Worm (Caenorhabditis elegans) whole organism, young adult: ENCODE measurements around the gene F48B9.1.

Experiments used
- B0336.3 ChIP-seq: fragments of 200-800 bp; sonication (Bioruptor generic); IDR thresholded peaks from 2 replicates; pipeline ENCODE4 v1.3.6; 2022; ENCODE audit warnings: missing genetic modification characterization, missing compliant biosample characterization
- C06A6.2 ChIP-seq: fragments of 200-800 bp; sonication (Bioruptor generic); conservative IDR thresholded peaks from 2 replicates; pipeline ENCODE4 v1.3.6; 2022; ENCODE audit warnings: missing genetic modification characterization, missing compliant biosample characterization
- D2030.7 ChIP-seq: fragments of 200-800 bp; sonication (Bioruptor generic); IDR thresholded peaks from 2 replicates; pipeline ENCODE4 v1.3.6; 2022; ENCODE audit warnings: missing genetic modification reagents, missing genetic modification characterization, missing compliant biosample characterization
- F10E7.11 ChIP-seq: sonication (generic microtip); optimal IDR thresholded peaks from 2 replicates; lab custom pipeline; 2017; ENCODE audit warnings: mild to moderate bottlenecking, missing genetic modification characterization, moderate library complexity, missing compliant biosample characterization
- F33H1.4 ChIP-seq: fragments of 200-800 bp; sonication (Bioruptor generic); IDR thresholded peaks from 2 replicates; pipeline ENCODE4 v1.3.6; 2022; ENCODE audit warnings: missing genetic modification reagents, missing genetic modification characterization, missing compliant biosample characterization
- F55B11.4 ChIP-seq: sonication (generic microtip); optimal IDR thresholded peaks from 2 replicates; lab custom pipeline; 2016; ENCODE audit warnings: missing compliant biosample characterization, missing genetic modification characterization, borderline replicate concordance; ENCODE audit not compliant: insufficient read depth
- Y79H2A.3 ChIP-seq: fragments of 200-800 bp; sonication (Bioruptor generic); conservative IDR thresholded peaks from 2 replicates; pipeline ENCODE4 v1.3.6; 2022; ENCODE audit warnings: missing genetic modification reagents, missing genetic modification characterization, missing compliant biosample characterization
- Y95B8A.8 ChIP-seq: fragments of 200-800 bp; sonication (Bioruptor generic); IDR thresholded peaks from 2 replicates; pipeline ENCODE4 v1.3.6; 2022; ENCODE audit warnings: missing genetic modification reagents, missing genetic modification characterization, missing compliant biosample characterization
- ZK185.1 ChIP-seq: sonication (generic microtip); optimal IDR thresholded peaks from 2 replicates; lab custom pipeline; 2016; ENCODE audit warnings: mild to moderate bottlenecking, missing genetic modification characterization, missing compliant biosample characterization; ENCODE audit not compliant: poor library complexity, severe bottlenecking
- akir-1 ChIP-seq: fragments of 200-800 bp; sonication (Bioruptor generic); optimal IDR thresholded peaks from 2 replicates; lab custom pipeline; 2018; ENCODE audit warnings: mild to moderate bottlenecking, missing genetic modification characterization, moderate library complexity, missing compliant biosample characterization
- ama-1 ChIP-seq, 3 experiments: fragments of 150-350 bp in 1 of 3; sonication (generic microtip) in 2 of 3; optimal IDR thresholded peaks; 2 replicates each; lab custom pipeline; 2014 to 2018; ENCODE audit warnings: missing biosample characterization in 2 of 3, missing genetic modification characterization in 2 of 3, missing genetic modification reagents in 2 of 3
- atf-7 ChIP-seq: sonication (generic microtip); optimal IDR thresholded peaks from 2 replicates; lab custom pipeline; 2017; ENCODE audit warnings: mild to moderate bottlenecking, missing genetic modification characterization, missing compliant biosample characterization
- attf-6 ChIP-seq: fragments of 200-800 bp; sonication (Bioruptor generic); IDR thresholded peaks from 2 replicates; pipeline ENCODE4 v1.3.6; 2022; ENCODE audit warnings: missing genetic modification reagents, missing genetic modification characterization, missing compliant biosample characterization
- bed-2 ChIP-seq: fragments of 200-800 bp; sonication (Bioruptor generic); IDR thresholded peaks from 2 replicates; pipeline ENCODE4 v1.3.6; 2022; ENCODE audit warnings: missing genetic modification reagents, missing genetic modification characterization, missing compliant biosample characterization
- cebp-1 ChIP-seq, 2 experiments: fragments of 200-800 bp in 1 of 2; sonication (Bioruptor generic) in 1 of 2; sonication (generic microtip) in 1 of 2; IDR thresholded peaks in 1 of 2; optimal IDR thresholded peaks in 1 of 2; 2 replicates each; pipeline versions ENCODE4 v1.3.6 to Lab custom; 2017 to 2022; ENCODE audit warnings: missing compliant biosample characterization in 2 of 2, missing genetic modification characterization in 2 of 2, mild to moderate bottlenecking in 1 of 2, missing genetic modification reagents in 1 of 2, moderate library complexity in 1 of 2
- ceh-27 ChIP-seq: fragments of 200-800 bp; sonication (Bioruptor generic); optimal IDR thresholded peaks from 2 replicates; lab custom pipeline; 2018; ENCODE audit warnings: mild to moderate bottlenecking, missing genetic modification characterization, moderate library complexity, missing compliant biosample characterization
- ceh-40 ChIP-seq: fragments of 200-800 bp; sonication (Bioruptor generic); IDR thresholded peaks from 2 replicates; pipeline ENCODE4 v1.3.6; 2022; ENCODE audit warnings: missing genetic modification characterization, missing compliant biosample characterization
- die-1 ChIP-seq: sonication (generic microtip); optimal IDR thresholded peaks from 2 replicates; lab custom pipeline; 2016; ENCODE audit warnings: missing genotype, mild to moderate bottlenecking, missing genetic modification characterization, missing compliant biosample characterization
- egl-18 ChIP-seq: fragments of 200-800 bp; sonication (Bioruptor generic); IDR thresholded peaks from 2 replicates; pipeline ENCODE4 v1.3.6; 2022; ENCODE audit warnings: missing genetic modification reagents, missing genetic modification characterization, missing compliant biosample characterization
- egrh-3 ChIP-seq: fragments of 200-800 bp; sonication (Bioruptor generic); IDR thresholded peaks from 2 replicates; pipeline ENCODE4 v1.3.6; 2022; ENCODE audit warnings: missing genetic modification reagents, missing genetic modification characterization, missing compliant biosample characterization
- gei-17 ChIP-seq: fragments of 200-800 bp; sonication (Bioruptor generic); optimal IDR thresholded peaks from 2 replicates; lab custom pipeline; 2018; ENCODE audit warnings: mild to moderate bottlenecking, missing genetic modification characterization, missing compliant biosample characterization
- hmg-20 ChIP-seq: fragments of 200-800 bp; sonication (Bioruptor generic); IDR thresholded peaks from 2 replicates; pipeline ENCODE4 v1.3.6; 2022; ENCODE audit warnings: missing genetic modification reagents, missing genetic modification characterization, missing compliant biosample characterization
- hrde-1 ChIP-seq: sonication (generic microtip); optimal IDR thresholded peaks from 2 replicates; lab custom pipeline; 2016; ENCODE audit warnings: missing genetic modification characterization, mild to moderate bottlenecking, missing compliant biosample characterization, moderate library complexity, missing genotype, missing genetic modification reagents, borderline replicate concordance
- let-526 ChIP-seq: fragments of 200-800 bp; sonication (Bioruptor generic); IDR thresholded peaks from 2 replicates; pipeline ENCODE4 v1.3.6; 2022; ENCODE audit warnings: missing genetic modification reagents, missing genetic modification characterization, missing compliant biosample characterization
- lin-35 ChIP-seq, 3 experiments: fragments of 150-350 bp in 2 of 3; sonication (generic microtip) in 1 of 3; optimal IDR thresholded peaks; 2 replicates each; lab custom pipeline; 2014 to 2018; ENCODE audit warnings: missing biosample characterization in 3 of 3, missing genetic modification characterization in 3 of 3, missing genetic modification reagents in 3 of 3
- lin-40 ChIP-seq: sonication (generic microtip); optimal IDR thresholded peaks from 2 replicates; lab custom pipeline; 2016; ENCODE audit warnings: missing genetic modification characterization, mild to moderate bottlenecking, missing compliant biosample characterization, missing genotype, missing genetic modification reagents
- lin-54 ChIP-seq: fragments of 200-800 bp; sonication (Bioruptor generic); optimal IDR thresholded peaks from 2 replicates; lab custom pipeline; 2018; ENCODE audit warnings: mild to moderate bottlenecking, missing genetic modification characterization, missing compliant biosample characterization
- madf-8 ChIP-seq: fragments of 200-800 bp; sonication (Bioruptor generic); conservative IDR thresholded peaks from 2 replicates; pipeline ENCODE4 v1.3.6; 2022; ENCODE audit warnings: missing genetic modification reagents, missing genetic modification characterization, missing compliant biosample characterization
- mcd-1 ChIP-seq: fragments of 200-800 bp; sonication (Bioruptor generic); IDR thresholded peaks from 2 replicates; pipeline ENCODE4 v1.3.6; 2022; ENCODE audit warnings: missing genetic modification reagents, missing genetic modification characterization, missing compliant biosample characterization
- nfya-1 ChIP-seq: sonication (generic microtip); optimal IDR thresholded peaks from 2 replicates; lab custom pipeline; 2017; ENCODE audit warnings: antibody characterized with exemption, missing compliant biosample characterization, missing genetic modification characterization, borderline replicate concordance; ENCODE audit not compliant: insufficient read depth
- nfyb-1 ChIP-seq: fragments of 200-800 bp; sonication (Bioruptor generic); IDR thresholded peaks from 2 replicates; pipeline ENCODE4 v1.3.6; 2022; ENCODE audit warnings: missing genetic modification reagents, missing genetic modification characterization, missing compliant biosample characterization
- nhr-27 ChIP-seq: fragments of 200-800 bp; sonication (Bioruptor generic); optimal IDR thresholded peaks from 2 replicates; lab custom pipeline; 2018; ENCODE audit warnings: mild to moderate bottlenecking, missing genetic modification characterization, moderate library complexity, missing compliant biosample characterization
- nhr-80 ChIP-seq: sonication (generic microtip); optimal IDR thresholded peaks from 2 replicates; lab custom pipeline; 2016; ENCODE audit warnings: missing genetic modification characterization, missing compliant biosample characterization
- pha-4 ChIP-seq: fragments of 150-350 bp; sonication (generic microtip); optimal IDR thresholded peaks from 2 replicates; lab custom pipeline; 2014; ENCODE audit warnings: missing biosample characterization, missing genetic modification reagents, missing genetic modification characterization
- snpc-1.1 ChIP-seq: sonication (generic microtip); optimal IDR thresholded peaks from 2 replicates; lab custom pipeline; 2017; ENCODE audit warnings: missing genetic modification characterization, mild to moderate bottlenecking, missing compliant biosample characterization, antibody characterized with exemption, moderate library complexity, missing genotype, missing genetic modification reagents; ENCODE audit not compliant: insufficient read depth
- snpc-4 ChIP-seq, 5 experiments: fragments of 150-350 bp in 1 of 5; sonication (generic microtip) in 4 of 5; optimal IDR thresholded peaks; 2 replicates each; lab custom pipeline; 2014 to 2018; ENCODE audit warnings: missing genetic modification characterization in 5 of 5, missing biosample characterization in 3 of 5, antibody characterized with exemption in 2 of 5, mild to moderate bottlenecking in 2 of 5, missing compliant biosample characterization in 2 of 5, missing genotype in 2 of 5, moderate library complexity in 2 of 5, missing genetic modification reagents in 1 of 5
- somi-1 ChIP-seq: fragments of 200-800 bp; sonication (Bioruptor generic); optimal IDR thresholded peaks from 2 replicates; lab custom pipeline; 2018; ENCODE audit warnings: mild to moderate bottlenecking, missing genetic modification characterization, missing compliant biosample characterization
- zfh-2 ChIP-seq: fragments of 200-800 bp; sonication (Bioruptor generic); conservative IDR thresholded peaks from 2 replicates; pipeline ENCODE4 v1.3.6; 2022; ENCODE audit warnings: missing genetic modification reagents, missing genetic modification characterization, missing compliant biosample characterization
- ztf-18 ChIP-seq: sonication (generic microtip); optimal IDR thresholded peaks from 2 replicates; lab custom pipeline; 2016; ENCODE audit warnings: missing genotype, mild to moderate bottlenecking, missing genetic modification characterization, missing compliant biosample characterization

Gene F48B9.1

ce11 chrX:2219006-2219405 lies 38.3 kb downstream of the F48B9.1 start:
- TF ChIP-seq cebp-1 (GFP tag; IDR thresholded peaks at IDR 0.05; lab: Robert Waterston, UW), result no peak
- peak; percentile 37 for TF ChIP-seq cebp-1 (tag; optimal IDR thresholded peaks at IDR 0.05; lab: Kevin White, UChicago)
- TF ChIP-seq let-526 (GFP tag; lab: Robert Waterston, UW), result no peak

ce11 chrX:2219453-2219852 lies 38.8 kb downstream of the F48B9.1 start:
- TF ChIP-seq zfh-2 (GFP tag; lab: Robert Waterston, UW) (peak; percentile 80), ceh-40 (GFP tag; lab: Robert Waterston, UW) (0 out of 2 replicates have a peak, but pooled peaks have one; percentile 33), Y79H2A.3 (GFP tag; lab: Robert Waterston, UW) (no peak), snpc-1.1 (tag; lab: Kevin White, UChicago) (no peak), bed-2 (no peak), egrh-3 (GFP tag; lab: Robert Waterston, UW) (peak; percentile 67; the same call in 1 of the 2 replicates), ztf-18 (tag; lab: Kevin White, UChicago) (no peak), snpc-4 (GFP tag; optimal IDR thresholded peaks at IDR 0.05; lab: Kevin White, UChicago) (no peak), snpc-4 (tag; optimal IDR thresholded peaks at IDR 0.05; lab: Kevin White, UChicago) (peak in 2 of 4 experiments; percentile 79 to 83)
- TF ChIP-seq, all 124 proteins: peak for 4

ce11 chrX:2220850-2221249 lies 40.2 kb downstream of the F48B9.1 start, which contains the start of gene hex-1:
TSS of gene hex-1 (plus strand) at chrX:2221150.
- TF ChIP-seq hrde-1 (tag; lab: Kevin White, UChicago) (no peak), lin-54 (GFP tag; lab: Kevin White, UChicago) (no peak), let-526 (GFP tag; lab: Robert Waterston, UW) (no peak), B0336.3 (no peak), akir-1 (no peak), pha-4 (no peak), F55B11.4 (tag; lab: Kevin White, UChicago) (no peak), zfh-2 (GFP tag; lab: Robert Waterston, UW) (no peak), ceh-27 (no peak), nhr-80 (tag; lab: Kevin White, UChicago) (no peak), F10E7.11 (tag; lab: Kevin White, UChicago) (no peak), lin-35 (GFP tag; optimal IDR thresholded peaks at IDR 0.05; lab: Kevin White, UChicago) (no peak), nfyb-1 (GFP tag; lab: Robert Waterston, UW) (no peak), nfya-1 (no peak), ama-1 (optimal IDR thresholded peaks at IDR 0.05; lab: Kevin White, UChicago) (no peak), ama-1 (GFP tag; optimal IDR thresholded peaks at IDR 0.05; lab: Kevin White, UChicago) (no peak), D2030.7 (GFP tag; lab: Robert Waterston, UW) (no peak)
- TF ChIP-seq, all 124 proteins: peak for 0

ce11 chrX:2226875-2227355 lies 46.2 kb downstream of the F48B9.1 start:
- no peak for TF ChIP-seq nhr-27 (tag; lab: Kevin White, UChicago)
- peak; percentile 93 for TF ChIP-seq die-1 (tag; lab: Kevin White, UChicago)
- peak; percentile 82 for TF ChIP-seq ZK185.1 (tag; lab: Kevin White, UChicago)
- 0 out of 2 replicates have a peak, but pooled peaks have one; percentile 14 for TF ChIP-seq F33H1.4 (GFP tag; lab: Robert Waterston, UW)
- TF ChIP-seq D2030.7 (GFP tag; lab: Robert Waterston, UW), result peak; percentile 72
- TF ChIP-seq madf-8 (GFP tag; lab: Robert Waterston, UW), result no peak
- 0 out of 2 replicates have a peak, but pooled peaks have one; percentile 60 for TF ChIP-seq egl-18 (GFP tag; lab: Robert Waterston, UW)
- TF ChIP-seq hmg-20 (GFP tag; lab: Robert Waterston, UW), result no peak
- TF ChIP-seq Y95B8A.8 (GFP tag; lab: Robert Waterston, UW), result peak; percentile 69
- peak; percentile 18 for TF ChIP-seq nhr-80 (tag; lab: Kevin White, UChicago)
- peak; percentile 53 for TF ChIP-seq atf-7
- TF ChIP-seq attf-6 (GFP tag; lab: Robert Waterston, UW), result no peak
- peak; percentile 54 for TF ChIP-seq gei-17 (GFP tag; lab: Kevin White, UChicago)
- TF ChIP-seq mcd-1 (GFP tag; lab: Robert Waterston, UW), result peak; percentile 59
- no peak for TF ChIP-seq F55B11.4 (tag; lab: Kevin White, UChicago)
- TF ChIP-seq bed-2, result no peak
- TF ChIP-seq C06A6.2 (GFP tag; lab: Robert Waterston, UW), result peak; percentile 57; the same call in 1 of the 2 replicates
- peak in 1 of 3 experiments; percentile 75 for TF ChIP-seq lin-35 (GFP tag; optimal IDR thresholded peaks at IDR 0.05; lab: Kevin White, UChicago)
- peak; percentile 46; the same call in 1 of the 2 replicates for TF ChIP-seq Y79H2A.3 (GFP tag; lab: Robert Waterston, UW)
- peak; percentile 61 for TF ChIP-seq hrde-1 (tag; lab: Kevin White, UChicago)
- TF ChIP-seq lin-40 (tag; lab: Kevin White, UChicago), result peak; percentile 75
- peak; percentile 13 for TF ChIP-seq somi-1 (GFP tag; lab: Kevin White, UChicago)
